Worm (Caenorhabditis elegans): ENCODE results near the gene R09E10.1.

DNA sequence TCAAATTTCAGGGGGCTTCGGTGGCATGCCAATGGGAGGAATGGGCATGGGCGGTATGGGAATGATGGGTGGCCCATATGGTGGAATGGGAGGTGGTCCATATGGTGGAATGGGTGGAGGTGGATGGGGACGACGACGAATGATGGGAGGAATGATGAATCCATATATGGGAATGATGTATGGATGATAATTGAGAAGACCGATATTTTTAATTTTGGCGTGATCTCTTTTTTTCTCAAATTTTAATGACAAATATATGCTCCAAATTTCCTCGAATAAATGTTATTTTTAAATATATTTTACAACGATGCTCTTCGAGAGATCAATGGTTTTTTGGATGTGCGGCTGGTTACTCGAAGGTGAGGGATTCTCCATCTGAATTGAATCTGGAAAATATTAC, 44.8 kb downstream of the R09E10.1 start, which contains the start of gene Y43C5A.4:
- no peak for TF ChIP-seq mdl-1 (tag; optimal IDR thresholded peaks at IDR 0.05)
- TF ChIP-seq nhr-11 (tag; optimal IDR thresholded peaks at IDR 0.05): no peak
- no peak for TF ChIP-seq zag-1 (tag; optimal IDR thresholded peaks at IDR 0.05)
- no peak for TF ChIP-seq ceh-82 (tag; optimal IDR thresholded peaks at IDR 0.05)
- no peak for TF ChIP-seq ztf-4 (tag; optimal IDR thresholded peaks at IDR 0.05)
- TF ChIP-seq unc-62 (GFP tag; optimal IDR thresholded peaks at IDR 0.05): no peak
- TF ChIP-seq snpc-4 (tag; optimal IDR thresholded peaks at IDR 0.05): no peak
- no peak for TF ChIP-seq elt-1 (tag; optimal IDR thresholded peaks at IDR 0.05)
- no peak for TF ChIP-seq nhr-12 (tag; optimal IDR thresholded peaks at IDR 0.05)
